Fruit fly (Drosophila melanogaster) whole organism, wandering third instar larva: ENCODE data around the gene CG31861.
A peak's percentile ranks its signal among the peaks of the same experiment; 100 is the strongest.

Source experiments
- Abd-B ChIP-seq: fragments of >200 bp; optimal IDR thresholded peaks from 2 replicates; lab custom pipeline; 2017; ENCODE audit warnings: missing biosample characterization, missing genetic modification characterization
- CrebA ChIP-seq: fragments of 200-800 bp; sonication (Bioruptor generic); optimal IDR thresholded peaks from 2 replicates; lab custom pipeline; 2016; ENCODE audit warnings: missing biosample characterization, mild to moderate bottlenecking, missing genetic modification characterization, borderline replicate concordance
- Dfd ChIP-seq: fragments of >200 bp; optimal IDR thresholded peaks from 2 replicates; lab custom pipeline; 2017; ENCODE audit warnings: missing biosample characterization, missing genetic modification characterization
- Dif ChIP-seq: fragments of 200-275, 200-300 bp; sonication (Bioruptor generic); optimal IDR thresholded peaks from 2 replicates; lab custom pipeline; 2018; ENCODE audit warnings: missing biosample characterization, missing genetic modification characterization; ENCODE audit not compliant: partially characterized antibody
- HLH106 ChIP-seq: fragments of 200-800 bp; optimal IDR thresholded peaks from 3 replicates; lab custom pipeline; 2019; ENCODE audit warnings: missing biosample characterization, mild to moderate bottlenecking, missing genetic modification characterization, moderate library complexity
- Jra ChIP-seq: sonication (Bioruptor generic); optimal IDR thresholded peaks from 2 replicates; lab custom pipeline; 2016; ENCODE audit warnings: missing biosample characterization, missing genetic modification characterization
- Mio ChIP-seq: sonication (Bioruptor generic); optimal IDR thresholded peaks from 2 replicates; lab custom pipeline; 2016; ENCODE audit warnings: missing biosample characterization, missing genetic modification characterization
- Myc ChIP-seq: fragments of >200 bp; optimal IDR thresholded peaks from 2 replicates; lab custom pipeline; 2017
- N ChIP-seq: fragments of >200 bp; optimal IDR thresholded peaks from 2 replicates; lab custom pipeline; 2018; ENCODE audit warnings: missing biosample characterization, missing external identifiers, missing genetic modification characterization
- OdsH ChIP-seq: fragments of 200-800 bp; sonication (Bioruptor generic); optimal IDR thresholded peaks from 2 replicates; lab custom pipeline; 2016; ENCODE audit warnings: missing biosample characterization, mild to moderate bottlenecking, missing genetic modification characterization
- Sp1 ChIP-seq: fragments of 200-800 bp; sonication (Bioruptor generic); optimal IDR thresholded peaks from 3 replicates; lab custom pipeline; 2019; ENCODE audit warnings: missing biosample characterization, mild to moderate bottlenecking, missing genetic modification characterization, moderate library complexity
- Vsx2 ChIP-seq: fragments of 200-300, 225-300 bp; sonication (Bioruptor generic); optimal IDR thresholded peaks from 2 replicates; lab custom pipeline; 2018; ENCODE audit warnings: missing biosample characterization, missing genetic modification characterization; ENCODE audit not compliant: partially characterized antibody
- brk ChIP-seq: fragments of 200-800 bp; sonication (Bioruptor generic); optimal IDR thresholded peaks from 2 replicates; lab custom pipeline; 2016; ENCODE audit warnings: missing biosample characterization, mild to moderate bottlenecking, missing genetic modification characterization
- dmrt93B ChIP-seq: fragments of 200-800 bp; sonication (Bioruptor generic); optimal IDR thresholded peaks from 2 replicates; lab custom pipeline; 2018; ENCODE audit warnings: missing biosample characterization, mild to moderate bottlenecking, missing genetic modification characterization
- dsf ChIP-seq: sonication (Bioruptor generic); optimal IDR thresholded peaks from 2 replicates; lab custom pipeline; 2016; ENCODE audit warnings: missing biosample characterization, missing genetic modification characterization, borderline replicate concordance
- ey ChIP-seq: fragments of 200-800 bp; sonication (Bioruptor generic); optimal IDR thresholded peaks from 2 replicates; lab custom pipeline; 2016; ENCODE audit warnings: missing biosample characterization, missing genetic modification characterization
- foxo ChIP-seq, 2 experiments: fragments of 200-800 bp; sonication (Bioruptor generic); optimal IDR thresholded peaks; 2 replicates in 1 of 2; 3 replicates in 1 of 2; lab custom pipeline; 2016 to 2017; ENCODE audit warnings: missing biosample characterization in 2 of 2, missing genetic modification characterization in 2 of 2
- fru ChIP-seq: fragments of 200-800 bp; sonication (Bioruptor generic); optimal IDR thresholded peaks from 3 replicates; lab custom pipeline; 2016; ENCODE audit warnings: missing biosample characterization, mild to moderate bottlenecking, missing genetic modification characterization
- h ChIP-seq: fragments of 200-800 bp; sonication (Bioruptor generic); optimal IDR thresholded peaks from 3 replicates; lab custom pipeline; 2016; ENCODE audit warnings: missing biosample characterization, mild to moderate bottlenecking, missing genetic modification characterization
- jim ChIP-seq: fragments of 175-275, 200-325 bp; sonication (Bioruptor generic); optimal IDR thresholded peaks from 2 replicates; lab custom pipeline; 2016; ENCODE audit warnings: missing biosample characterization, mild to moderate bottlenecking, missing genetic modification characterization
- lola ChIP-seq: fragments of >200 bp; optimal IDR thresholded peaks from 2 replicates; lab custom pipeline; 2017; ENCODE audit warnings: missing biosample characterization, missing genetic modification characterization
- pan ChIP-seq: fragments of >200 bp; optimal IDR thresholded peaks from 2 replicates; lab custom pipeline; 2017
- rgr ChIP-seq: fragments of 200-800 bp; sonication (Bioruptor generic); optimal IDR thresholded peaks from 3 replicates; lab custom pipeline; 2016; ENCODE audit warnings: missing biosample characterization, mild to moderate bottlenecking, missing genetic modification characterization
- sage ChIP-seq: fragments of 200-800 bp; sonication (Bioruptor generic); optimal IDR thresholded peaks from 2 replicates; lab custom pipeline; 2016; ENCODE audit warnings: missing biosample characterization, mild to moderate bottlenecking, missing genetic modification characterization
- sv ChIP-seq: fragments of 200-800 bp; sonication (Bioruptor generic); optimal IDR thresholded peaks from 3 replicates; lab custom pipeline; 2016; ENCODE audit warnings: missing biosample characterization, missing genetic modification characterization
- tai ChIP-seq: sonication (Bioruptor generic); optimal IDR thresholded peaks from 2 replicates; lab custom pipeline; 2016; ENCODE audit warnings: missing biosample characterization, missing genetic modification characterization
- usp ChIP-seq: fragments of >200 bp; optimal IDR thresholded peaks from 2 replicates; lab custom pipeline; 2017; ENCODE audit warnings: missing biosample characterization, missing genetic modification characterization
- woc ChIP-seq: sonication (Bioruptor generic); optimal IDR thresholded peaks from 2 replicates; lab custom pipeline; 2016; ENCODE audit warnings: missing biosample characterization, mild to moderate bottlenecking, missing genetic modification characterization

Gene CG31861

DNA sequence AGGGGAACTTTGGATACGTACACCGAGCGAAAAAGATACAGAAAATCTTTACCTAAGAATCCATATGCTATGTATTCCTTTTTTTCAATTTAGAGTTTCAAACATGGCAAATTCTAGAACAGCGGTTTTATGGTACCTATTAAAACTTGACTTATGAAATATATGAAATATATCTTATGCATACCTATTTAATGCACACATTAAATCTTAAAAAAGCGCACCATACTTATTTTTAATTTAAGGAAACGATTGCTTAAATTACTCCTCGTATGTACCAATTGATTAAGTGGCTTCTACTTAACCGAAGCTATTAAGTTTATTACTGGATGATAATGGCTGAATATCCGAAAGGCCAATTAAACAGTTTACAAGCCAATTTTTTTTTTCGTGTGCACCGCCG is 41.6 kb upstream of the CG31861 start:
- TF ChIP-seq lola (GFP tag; lab: Kevin White, UChicago) (no peak), foxo (GFP tag; optimal IDR thresholded peaks at IDR 0.05; lab: Kevin White, UChicago) (peak in 1 of 2 experiments; percentile 4)

DNA sequence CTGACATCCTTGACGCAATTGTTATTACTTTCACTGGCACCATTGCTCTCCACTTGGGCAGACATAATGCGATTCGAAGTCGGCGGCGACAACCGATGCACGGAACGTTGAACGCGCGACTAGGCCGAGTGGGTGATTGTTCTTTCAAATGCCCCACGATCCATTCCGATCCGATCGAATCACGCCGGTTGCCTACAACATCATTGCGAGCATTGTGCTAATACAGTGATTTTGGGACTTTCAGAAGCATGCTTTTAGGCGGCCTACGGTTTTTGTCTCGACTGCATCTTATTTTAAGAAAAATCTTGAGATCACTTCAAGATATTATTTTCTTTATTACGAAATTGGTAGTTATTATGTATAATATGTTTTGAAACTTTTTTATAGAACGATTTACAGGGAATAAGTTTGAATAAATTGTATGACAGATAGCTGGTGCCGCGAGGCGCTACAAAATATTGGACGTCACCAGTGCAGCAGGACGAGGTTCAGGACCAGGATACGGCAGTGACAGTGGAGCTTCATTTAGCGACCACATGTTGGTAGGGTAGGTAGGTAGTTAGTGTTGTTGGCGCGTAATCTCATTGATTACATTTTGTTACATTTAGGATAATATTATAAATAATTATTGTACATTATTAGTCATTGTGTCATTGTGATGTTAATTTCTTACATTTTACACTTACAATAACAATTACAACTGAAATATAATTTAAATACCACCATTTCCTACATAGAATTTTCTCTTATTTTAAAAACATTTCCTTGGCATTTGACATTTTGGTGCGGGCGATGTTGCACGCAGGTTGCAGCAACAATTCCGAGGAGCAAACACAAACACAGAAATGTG is 28.1 kb upstream of the CG31861 start, which contains the start of gene rho-6:
rho-6 (minus strand) TSS at position 137 of the 850 bp plus-strand sequence.
- TF ChIP-seq Myc (lab: Kevin White, UChicago), result peak; percentile 58
- no peak for TF ChIP-seq dsf (GFP tag; lab: Kevin White, UChicago)

DNA sequence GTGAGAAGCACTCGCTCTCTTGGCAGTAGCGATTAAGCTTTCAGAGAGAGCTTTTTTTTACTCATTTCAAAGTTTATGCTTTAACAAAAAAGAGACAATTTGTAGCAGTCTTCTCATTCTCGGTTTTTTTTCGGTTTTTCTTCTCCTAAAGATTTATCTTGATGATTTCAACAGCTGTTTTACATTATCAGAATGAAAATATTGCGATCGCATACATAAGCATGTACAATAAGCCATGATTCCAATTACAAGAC is 27.5 kb upstream of the CG31861 start:
- TF ChIP-seq Dif (GFP tag; lab: Kevin White, UChicago), result no peak
- no peak for TF ChIP-seq Myc (lab: Kevin White, UChicago)
- TF ChIP-seq h (GFP tag; lab: Kevin White, UChicago), result no peak
- TF ChIP-seq, all 38 proteins: peak for 0

DNA sequence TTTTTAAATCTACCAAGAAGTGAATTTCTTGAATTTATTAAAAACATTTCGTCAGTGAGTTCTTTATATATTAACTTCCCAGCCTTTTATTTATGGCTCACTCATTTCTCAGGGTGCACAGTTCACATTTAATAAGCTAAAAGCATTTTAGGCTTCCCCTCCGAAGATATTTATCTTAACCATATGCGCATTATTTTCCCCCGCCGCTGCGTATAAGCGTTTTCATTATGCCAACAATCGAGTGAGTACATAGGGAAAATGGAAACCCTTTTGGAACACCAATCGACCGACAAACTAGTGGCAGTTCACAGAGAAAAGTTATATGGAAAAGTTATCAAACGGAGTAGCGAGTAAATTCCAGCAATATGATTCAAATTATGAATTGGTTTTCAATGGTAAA is 23.9 kb upstream of the CG31861 start, which contains the start of gene Gr33a:
Gr33a (plus strand) TSS at position 301 of the 400 bp plus-strand sequence.
- TF ChIP-seq Vsx2 (GFP tag; lab: Kevin White, UChicago), result no peak
- no peak for TF ChIP-seq Dif (GFP tag; lab: Kevin White, UChicago)
- no peak for TF ChIP-seq sage (GFP tag; lab: Kevin White, UChicago)
- no peak for TF ChIP-seq rgr (GFP tag; lab: Kevin White, UChicago)
- TF ChIP-seq, all 38 proteins: peak for 0

DNA sequence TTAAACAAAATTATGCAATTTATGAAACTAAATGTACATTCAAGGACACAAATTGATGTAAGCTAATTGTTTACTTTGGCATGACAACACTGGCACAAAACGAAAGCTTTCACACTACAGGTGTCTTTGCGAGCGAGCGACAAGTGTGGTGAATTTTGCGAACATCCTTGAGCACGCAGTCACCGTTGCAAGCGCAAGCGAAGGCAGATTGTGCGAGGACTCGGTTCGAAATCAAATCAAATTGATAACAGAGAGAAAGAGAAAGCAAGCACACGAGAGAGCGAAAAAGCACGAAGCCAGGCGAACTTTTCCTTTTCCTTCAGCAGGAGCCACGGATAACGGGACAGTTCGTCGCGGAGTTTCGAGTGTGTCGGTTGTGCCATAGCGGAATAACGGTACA is 19.1 kb upstream of the CG31861 start, which contains the start of gene CG31760:
CG31760 (plus strand) TSS at position 342 of the 400 bp plus-strand sequence.
- TF ChIP-seq Abd-B (GFP tag; lab: Kevin White, UChicago) (no peak), OdsH (GFP tag; lab: Kevin White, UChicago) (no peak), fru (GFP tag; lab: Kevin White, UChicago) (no peak), Dfd (GFP tag; lab: Kevin White, UChicago) (no peak), N (GFP tag; lab: Kevin White, UChicago) (no peak), tai (no peak), usp (GFP tag; lab: Kevin White, UChicago) (no peak), foxo (GFP tag; optimal IDR thresholded peaks at IDR 0.05; lab: Kevin White, UChicago) (no peak), HLH106 (tag; lab: Kevin White, UChicago) (no peak), Myc (lab: Kevin White, UChicago) (no peak), brk (GFP tag; lab: Kevin White, UChicago) (no peak)

DNA sequence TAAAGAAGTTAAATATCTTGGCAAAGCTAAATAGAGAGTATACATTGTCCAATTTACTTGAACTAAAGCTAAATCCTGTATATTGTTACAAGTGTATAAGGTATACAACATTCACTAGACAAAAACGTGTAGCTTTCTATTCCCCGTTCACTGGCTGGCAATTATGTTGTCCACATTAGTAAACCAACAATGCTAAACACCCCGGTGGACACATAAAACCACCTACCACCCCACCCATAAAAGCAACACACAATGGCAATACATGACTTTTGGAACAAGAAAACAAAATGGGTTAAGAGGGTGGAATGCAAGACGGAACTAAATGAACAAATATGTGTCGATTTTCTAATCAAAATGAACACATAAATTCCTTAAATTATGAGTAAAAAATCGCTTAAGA is 2.4 kb downstream of the CG31861 start, which contains the start of gene ZnT33D:
ZnT33D (plus strand) TSS at position 301 of the 400 bp plus-strand sequence.
- TF ChIP-seq CrebA, result no peak
- no peak for TF ChIP-seq foxo (GFP tag; optimal IDR thresholded peaks at IDR 0.05; lab: Kevin White, UChicago)
- no peak for TF ChIP-seq dmrt93B (GFP tag; lab: Kevin White, UChicago)
- TF ChIP-seq usp (GFP tag; lab: Kevin White, UChicago), result no peak
- no peak for TF ChIP-seq brk (GFP tag; lab: Kevin White, UChicago)
- no peak for TF ChIP-seq pan (lab: Kevin White, UChicago)
- no peak for TF ChIP-seq Abd-B (GFP tag; lab: Kevin White, UChicago)
- TF ChIP-seq tai, result no peak
- no peak for TF ChIP-seq sv (GFP tag; lab: Kevin White, UChicago)
- no peak for TF ChIP-seq Mio (GFP tag; lab: Kevin White, UChicago)
- TF ChIP-seq woc (GFP tag; lab: Kevin White, UChicago), result no peak
- TF ChIP-seq rgr (GFP tag; lab: Kevin White, UChicago), result no peak
- TF ChIP-seq N (GFP tag; lab: Kevin White, UChicago), result no peak
- TF ChIP-seq Jra (GFP tag; lab: Kevin White, UChicago), result no peak

DNA sequence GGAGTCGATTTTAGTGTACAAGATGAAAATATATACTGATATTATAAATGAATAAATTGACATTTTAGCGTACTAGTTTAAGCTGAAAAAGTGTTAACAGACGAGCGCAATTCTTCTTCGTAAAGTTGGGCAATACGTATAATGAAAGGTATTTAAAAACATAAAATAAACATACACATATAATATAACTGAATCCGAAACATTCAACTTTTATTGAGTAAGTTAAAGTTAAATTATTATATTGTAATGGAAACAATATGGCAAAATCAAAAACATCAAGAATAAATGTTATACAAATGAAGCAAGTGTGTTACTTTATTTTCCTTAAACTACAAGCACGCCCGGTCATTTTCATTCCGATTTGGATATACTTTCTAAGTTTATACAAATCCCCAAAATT is 8.7 kb downstream of the CG31861 start, which contains the start of gene CG17217:
CG17217 (plus strand) TSS at position 301 of the 400 bp plus-strand sequence.
- no peak for TF ChIP-seq ey (GFP tag; lab: Kevin White, UChicago)
- TF ChIP-seq rgr (GFP tag; lab: Kevin White, UChicago), result no peak
- TF ChIP-seq dsf (GFP tag; lab: Kevin White, UChicago), result no peak
- no peak for TF ChIP-seq jim
- TF ChIP-seq Jra (GFP tag; lab: Kevin White, UChicago), result no peak
- no peak for TF ChIP-seq brk (GFP tag; lab: Kevin White, UChicago)
- TF ChIP-seq OdsH (GFP tag; lab: Kevin White, UChicago), result no peak
- no peak for TF ChIP-seq sage (GFP tag; lab: Kevin White, UChicago)
- TF ChIP-seq pan (lab: Kevin White, UChicago), result no peak
- no peak for TF ChIP-seq sv (GFP tag; lab: Kevin White, UChicago)
- no peak for TF ChIP-seq Sp1
- TF ChIP-seq foxo (GFP tag; optimal IDR thresholded peaks at IDR 0.05; lab: Kevin White, UChicago), result no peak
- no peak for TF ChIP-seq usp (GFP tag; lab: Kevin White, UChicago)
- TF ChIP-seq dmrt93B (GFP tag; lab: Kevin White, UChicago), result no peak
